Worm (Caenorhabditis elegans) whole organism, L4 larva: ENCODE results near the gene eif-3.L.

Experiments
- R02D3.7 ChIP-seq: fragments of 150-350 bp; sonication (generic microtip); optimal IDR thresholded peaks from 3 replicates; lab custom pipeline; 2014; ENCODE audit warnings: missing biosample characterization, missing genetic modification characterization
- dpl-1 ChIP-seq: fragments of 150-350 bp; optimal IDR thresholded peaks from 2 replicates; lab custom pipeline; 2014; ENCODE audit warnings: missing biosample characterization, missing genetic modification reagents, missing genetic modification characterization
- hlh-30 ChIP-seq: sonication (generic microtip); optimal IDR thresholded peaks from 2 replicates; lab custom pipeline; 2017; ENCODE audit warnings: antibody characterized with exemption, mild to moderate bottlenecking, missing genetic modification characterization, missing compliant biosample characterization; ENCODE audit not compliant: insufficient read depth
- lir-3 ChIP-seq: sonication (generic microtip); optimal IDR thresholded peaks from 2 replicates; lab custom pipeline; 2016; ENCODE audit warnings: mild to moderate bottlenecking, missing genetic modification characterization, missing compliant biosample characterization
- nhr-11 ChIP-seq: fragments of 150-350 bp; optimal IDR thresholded peaks from 2 replicates; lab custom pipeline; 2014; ENCODE audit warnings: missing biosample characterization, missing genetic modification characterization

DNA sequence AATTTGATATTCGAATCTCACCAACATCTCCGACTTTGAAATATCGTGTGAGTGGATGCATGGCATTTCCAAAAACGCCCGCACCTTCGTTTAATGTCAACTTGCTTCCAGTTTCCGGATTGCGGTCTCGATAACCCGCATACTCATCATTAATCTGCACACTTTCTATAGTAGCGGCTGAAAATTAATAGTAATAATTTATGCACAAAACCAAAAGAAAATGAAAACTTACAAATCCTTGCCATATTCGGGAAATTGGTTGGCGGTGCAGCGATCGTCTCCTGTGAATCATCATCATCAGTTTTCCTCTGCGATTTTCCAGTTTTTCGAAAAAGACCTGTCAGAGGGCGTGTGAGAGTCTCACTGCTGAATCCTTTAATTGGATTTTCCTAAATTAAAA, 37.9 kb upstream of the eif-3.L start:
- no peak for TF ChIP-seq lir-3 (tag; lab: Kevin White, UChicago)
- no peak for TF ChIP-seq R02D3.7
- TF ChIP-seq nhr-11 (tag; lab: Kevin White, UChicago): no peak
- no peak for TF ChIP-seq hlh-30
- no peak for TF ChIP-seq dpl-1 (GFP tag; lab: Kevin White, UChicago)
